Worm (Caenorhabditis elegans): Measurements from ENCODE around the gene dpy-19.

dpy-19 gene

DNA sequence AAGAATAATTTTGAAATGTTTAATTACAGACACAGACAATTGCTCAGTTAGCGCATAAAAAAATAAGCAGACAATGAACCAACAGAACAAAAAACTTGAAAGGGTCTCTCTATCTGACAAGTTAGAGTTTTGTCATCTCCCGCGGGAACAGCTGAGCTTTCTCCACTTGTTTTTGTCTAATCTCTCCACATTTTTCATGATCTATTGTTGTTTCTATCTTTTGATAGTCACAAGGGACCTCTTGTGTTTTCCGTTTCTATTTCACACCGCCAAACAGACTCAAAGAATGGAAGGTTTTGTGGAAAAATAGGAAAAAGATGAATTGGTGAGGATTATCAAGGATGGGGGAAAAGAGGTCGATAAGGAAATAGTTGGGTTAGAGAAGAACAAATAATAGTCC, 30.5 kb downstream of the dpy-19 start (continued):
- TF ChIP-seq dve-1 (tag; optimal IDR thresholded peaks at IDR 0.05; ENCODE audit: insufficient read depth) = no peak
- no peak for TF ChIP-seq mdt-29 (GFP tag; IDR thresholded peaks at IDR 0.05)
- TF ChIP-seq zfp-3 (GFP tag; conservative IDR thresholded peaks at IDR 0.05) = no peak
- TF ChIP-seq nhr-25 (tag; optimal IDR thresholded peaks at IDR 0.05; ENCODE audit: borderline replicate concordance, insufficient read depth) = no peak
- TF ChIP-seq Y75B8A.6 (GFP tag; IDR thresholded peaks at IDR 0.05) = no peak
- TF ChIP-seq lin-1 (GFP tag; IDR thresholded peaks at IDR 0.05) = no peak
- no peak for TF ChIP-seq nhr-11 (tag; optimal IDR thresholded peaks at IDR 0.05)

DNA sequence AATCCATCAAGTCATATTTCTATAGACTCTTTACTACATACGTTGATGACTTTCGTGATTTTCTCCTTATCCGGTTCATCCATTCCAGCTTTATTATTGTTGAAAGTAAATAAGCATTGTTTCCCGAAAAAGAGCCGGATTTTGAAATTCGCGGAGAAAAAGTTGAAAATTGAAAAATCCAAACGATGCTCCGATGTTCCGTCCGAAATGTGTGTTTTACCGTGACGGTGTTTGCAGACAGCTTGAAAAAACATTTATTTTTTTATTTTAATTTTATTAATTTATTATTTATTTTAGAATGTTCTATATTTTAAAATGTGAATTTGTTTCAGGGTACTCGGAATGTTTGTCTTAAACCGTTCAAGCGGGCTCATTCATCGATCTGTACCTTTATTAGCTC, 36.4 kb downstream of the dpy-19 start, which contains the start of gene dnj-10:
TSS of gene dnj-10 (plus strand) at position 333 of the 400 bp plus-strand sequence.
- TF ChIP-seq rbr-2 (tag; optimal IDR thresholded peaks at IDR 0.05) = peak; percentile 8
- TF ChIP-seq lsy-2 (tag; optimal IDR thresholded peaks at IDR 0.05) = peak in 1 of 2 experiments; percentile 84
- TF ChIP-seq hmg-1.1 (GFP tag; IDR thresholded peaks at IDR 0.05) = 0 out of 2 replicates have a peak, but pooled peaks have one; percentile 8
- TF ChIP-seq mes-2 (tag; optimal IDR thresholded peaks at IDR 0.05; ENCODE audit: poor library complexity, severe bottlenecking) = peak; percentile 69
- peak; percentile 95 for TF ChIP-seq T20F7.1 (GFP tag; optimal IDR thresholded peaks at IDR 0.05)
- TF ChIP-seq ctbp-1 (GFP tag; IDR thresholded peaks at IDR 0.05) = 0 out of 2 replicates have a peak, but pooled peaks have one; percentile 27
- peak; percentile 18 for TF ChIP-seq hlh-30 (tag; optimal IDR thresholded peaks at IDR 0.05; ENCODE audit: insufficient read depth)
- no peak for TF ChIP-seq hif-1 (tag; optimal IDR thresholded peaks at IDR 0.05)
- no peak for TF ChIP-seq pha-4 (GFP tag; IDR thresholded peaks at IDR 0.05)
- peak; percentile 61 for TF ChIP-seq pha-4 (tag; optimal IDR thresholded peaks at IDR 0.05)
- no peak for TF ChIP-seq attf-4 (tag; optimal IDR thresholded peaks at IDR 0.05)
- peak; percentile 25 for TF ChIP-seq nhr-28 (tag; optimal IDR thresholded peaks at IDR 0.05)
- peak; percentile 92 for TF ChIP-seq dpl-1 (GFP tag; optimal IDR thresholded peaks at IDR 0.05)
- TF ChIP-seq lin-38 (GFP tag; IDR thresholded peaks at IDR 0.05) = peak; percentile 70
- TF ChIP-seq skn-1 (tag; optimal IDR thresholded peaks at IDR 0.05) = no peak

DNA sequence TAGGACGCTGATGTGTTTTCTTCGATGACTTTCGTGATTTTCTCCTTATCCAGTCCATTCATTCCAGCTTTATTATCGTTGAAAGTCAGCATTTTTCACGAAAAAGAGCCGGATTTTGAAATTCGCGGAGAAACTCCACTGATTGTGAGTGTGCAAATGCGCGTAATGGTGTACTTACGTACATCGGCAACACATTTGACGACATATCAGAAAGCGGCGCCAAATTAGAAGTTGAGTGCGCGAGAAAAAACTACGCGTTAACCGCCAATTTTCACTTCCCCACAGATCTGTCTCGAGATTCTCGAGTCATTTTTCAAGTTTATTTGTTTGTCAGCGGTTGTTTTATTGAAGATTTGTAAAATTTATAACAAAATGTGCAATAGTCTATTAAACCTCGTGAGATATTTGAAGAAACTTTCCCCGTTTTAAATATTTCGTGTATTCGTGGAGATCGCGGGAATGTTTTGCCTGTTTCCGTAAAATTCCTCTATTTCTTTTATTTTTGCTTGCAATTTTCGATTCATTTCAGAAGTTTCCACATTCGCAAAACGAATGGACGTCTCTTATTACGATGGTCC, 38.8 kb downstream of the dpy-19 start, which contains the start of the genes polk-1 and gpr-1:
TSS of gene polk-1 (minus strand) at position 186 of the 578 bp plus-strand sequence.
TSS of gene gpr-1 (plus strand) at position 528 of the 578 bp plus-strand sequence.
- TF ChIP-seq lin-13 (GFP tag; optimal IDR thresholded peaks at IDR 0.05) (peak; percentile 3), lin-29 (GFP tag; IDR thresholded peaks at IDR 0.05) (no peak), dmd-6 (GFP tag; IDR thresholded peaks at IDR 0.05) (no peak), lin-38 (GFP tag; IDR thresholded peaks at IDR 0.05) (peak; percentile 54), pha-4 (GFP tag; IDR thresholded peaks at IDR 0.05) (no peak), pha-4 (tag; optimal IDR thresholded peaks at IDR 0.05) (no peak), lsy-2 (tag; optimal IDR thresholded peaks at IDR 0.05) (no peak), F49E8.2 (tag; optimal IDR thresholded peaks at IDR 0.05; ENCODE audit: borderline replicate concordance) (no peak), dpl-1 (GFP tag; optimal IDR thresholded peaks at IDR 0.05) (peak; percentile 72), T20F7.1 (GFP tag; optimal IDR thresholded peaks at IDR 0.05) (no peak)

DNA sequence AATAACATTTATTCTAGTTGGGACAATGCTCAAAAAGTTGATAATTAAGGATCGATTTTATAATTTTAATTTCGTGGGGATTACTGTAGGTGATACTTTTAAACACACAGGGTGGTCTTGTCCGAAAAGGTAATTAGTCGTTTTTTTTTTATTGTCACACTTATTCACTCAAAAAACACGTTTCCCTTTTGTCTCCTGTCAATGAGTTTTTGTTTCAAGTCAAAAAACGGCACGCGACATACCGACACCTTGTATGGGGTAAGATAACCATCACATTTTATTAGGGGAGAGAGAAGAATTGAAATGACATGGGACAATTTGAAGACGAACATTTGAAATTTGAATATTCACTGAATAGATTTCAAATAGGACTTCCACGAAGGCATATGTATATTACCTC, 42.2 kb downstream of the dpy-19 start:
- TF ChIP-seq nhr-10 (tag; optimal IDR thresholded peaks at IDR 0.05) = no peak
- peak in 1 of 2 experiments; percentile 51 for TF ChIP-seq unc-62 (GFP tag; optimal IDR thresholded peaks at IDR 0.05 in 1 of 2)
- no peak for TF ChIP-seq unc-62 (tag; optimal IDR thresholded peaks at IDR 0.05)
- TF ChIP-seq mes-2 (tag; optimal IDR thresholded peaks at IDR 0.05; ENCODE audit: poor library complexity, severe bottlenecking) = no peak
- no peak for TF ChIP-seq ceh-20 (GFP tag; IDR thresholded peaks at IDR 0.05)

DNA sequence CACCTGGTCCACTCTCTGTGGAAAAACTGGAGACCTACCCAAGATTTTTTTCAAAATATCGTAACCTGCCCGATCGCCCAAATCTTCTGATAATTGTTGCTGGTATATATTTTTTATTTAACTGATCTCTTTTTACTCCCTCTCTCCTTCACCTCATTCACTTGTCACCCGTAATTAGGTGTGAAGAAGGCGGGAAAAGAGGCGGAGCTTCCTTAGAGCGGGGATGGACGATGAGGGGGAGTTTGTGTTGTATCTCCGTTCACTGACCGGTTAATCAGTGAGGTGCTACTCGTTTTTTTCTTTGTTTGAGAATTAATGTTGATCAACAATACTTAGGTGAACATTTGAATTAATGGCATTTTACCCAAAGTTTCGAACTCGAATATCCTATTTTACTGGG, 44.8 kb downstream of the dpy-19 start, which contains the start of gene ceh-16:
TSS of gene ceh-16 (plus strand) at position 301 of the 400 bp plus-strand sequence.
- TF ChIP-seq dmd-6 (GFP tag; IDR thresholded peaks at IDR 0.05) = no peak
- TF ChIP-seq hlh-11 (tag; optimal IDR thresholded peaks at IDR 0.05) = no peak
- no peak for TF ChIP-seq snpc-4 (tag; optimal IDR thresholded peaks at IDR 0.05)
- no peak for TF ChIP-seq hif-1 (tag; optimal IDR thresholded peaks at IDR 0.05)
- no peak for TF ChIP-seq mdt-29 (GFP tag; IDR thresholded peaks at IDR 0.05)
- no peak for TF ChIP-seq ceh-62 (tag; optimal IDR thresholded peaks at IDR 0.05)
- no peak for TF ChIP-seq ceh-82 (tag; optimal IDR thresholded peaks at IDR 0.05)
- TF ChIP-seq zip-11 (GFP tag; IDR thresholded peaks at IDR 0.05) = no peak
- no peak for TF ChIP-seq pha-4 (GFP tag; IDR thresholded peaks at IDR 0.05)
- TF ChIP-seq pha-4 (tag; optimal IDR thresholded peaks at IDR 0.05) = no peak
- TF ChIP-seq lin-13 (GFP tag; optimal IDR thresholded peaks at IDR 0.05) = no peak
- TF ChIP-seq F49E8.2 (tag; optimal IDR thresholded peaks at IDR 0.05; ENCODE audit: borderline replicate concordance) = no peak

Data from whole organism, L4 larva.